Worm (Caenorhabditis elegans): ENCODE results near the gene sdc-3.

sdc-3 gene

DNA sequence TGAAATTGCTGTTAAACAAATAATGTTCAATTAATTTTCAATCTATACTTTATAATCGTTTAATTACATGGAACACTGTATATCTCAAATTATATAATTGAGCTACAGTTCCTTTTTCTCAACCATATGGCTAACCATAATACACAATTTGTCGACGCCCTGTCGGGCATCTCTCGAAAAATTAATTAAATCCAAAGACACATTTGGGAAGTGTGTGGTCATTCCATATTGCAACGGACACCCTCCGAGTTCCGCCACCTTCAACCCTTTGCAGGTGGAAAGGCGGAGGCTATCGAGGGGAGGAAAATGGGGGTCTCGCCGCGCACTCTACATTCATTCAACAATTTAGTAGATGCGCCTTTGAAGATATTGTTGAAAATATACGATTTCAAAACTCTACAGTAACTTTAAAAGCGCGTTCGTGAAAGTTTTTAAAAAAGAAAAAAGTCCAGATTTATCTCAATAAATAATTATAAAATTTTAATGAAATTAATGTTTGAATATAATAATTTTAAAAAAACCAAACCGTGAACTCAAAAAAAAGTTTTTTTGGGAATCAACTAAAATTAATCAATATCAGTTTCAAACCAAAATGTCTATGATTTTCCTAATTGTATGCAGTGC, 19.0 kb downstream of the sdc-3 start, which contains the start of gene F14H8.8:
Gene F14H8.8, plus strand, starts transcription at position 574 of the 624 bp plus-strand sequence.
- peak; percentile 14 for TF ChIP-seq B0261.1 (tag; optimal IDR thresholded peaks at IDR 0.05)
- TF ChIP-seq Y95B8A.8 (GFP tag; IDR thresholded peaks at IDR 0.05): no peak
- peak; percentile 47 for TF ChIP-seq lin-54 (GFP tag; optimal IDR thresholded peaks at IDR 0.05)
- peak; percentile 73 for TF ChIP-seq D2030.7 (GFP tag; IDR thresholded peaks at IDR 0.05)
- TF ChIP-seq F57A8.1 (GFP tag; optimal IDR thresholded peaks at IDR 0.05): no peak
- TF ChIP-seq ekl-4 (GFP tag; IDR thresholded peaks at IDR 0.05): peak; percentile 77; the same call in 1 of the 2 replicates
- peak; percentile 64 for TF ChIP-seq F49E8.2 (tag; optimal IDR thresholded peaks at IDR 0.05; ENCODE audit: insufficient read depth)
- TF ChIP-seq let-607 (tag; optimal IDR thresholded peaks at IDR 0.05): no peak
- peak; percentile 3 for TF ChIP-seq hrde-1 (tag; optimal IDR thresholded peaks at IDR 0.05; ENCODE audit: borderline replicate concordance)
- TF ChIP-seq attf-6 (GFP tag; IDR thresholded peaks at IDR 0.05): peak; percentile 72
- no peak for TF ChIP-seq rpc-1 (optimal IDR thresholded peaks at IDR 0.05)
- peak; percentile 13 for TF ChIP-seq rpc-1 (tag; optimal IDR thresholded peaks at IDR 0.05)
- TF ChIP-seq snpc-1.1 (tag; optimal IDR thresholded peaks at IDR 0.05; ENCODE audit: insufficient read depth): peak; percentile 97
- no peak for TF ChIP-seq lsy-27 (tag; optimal IDR thresholded peaks at IDR 0.05; ENCODE audit: borderline replicate concordance, insufficient read depth)
- TF ChIP-seq F23B12.7 (tag; optimal IDR thresholded peaks at IDR 0.05; ENCODE audit: insufficient read depth): peak; percentile 33
- TF ChIP-seq him-1 (tag; optimal IDR thresholded peaks at IDR 0.05): peak; percentile 93
- TF ChIP-seq pbrm-1 (GFP tag; IDR thresholded peaks at IDR 0.05): peak; percentile 86
- TF ChIP-seq attf-3 (GFP tag; conservative IDR thresholded peaks at IDR 0.05): no peak
- TF ChIP-seq tlf-1 (GFP tag; optimal IDR thresholded peaks at IDR 0.05): peak; percentile 30
- TF ChIP-seq ZK185.1 (tag; optimal IDR thresholded peaks at IDR 0.05; ENCODE audit: poor library complexity, severe bottlenecking): peak; percentile 2
- peak; percentile 80 for TF ChIP-seq lsl-1 (GFP tag; optimal IDR thresholded peaks at IDR 0.05)
- TF ChIP-seq madf-6 (GFP tag; IDR thresholded peaks at IDR 0.05): peak; percentile 88
- TF ChIP-seq ceh-100 (GFP tag; IDR thresholded peaks at IDR 0.05): peak; percentile 60
- no peak for TF ChIP-seq dpff-1 (tag; optimal IDR thresholded peaks at IDR 0.05)
- peak; percentile 46 for TF ChIP-seq xnd-1 (tag; optimal IDR thresholded peaks at IDR 0.05)
- TF ChIP-seq snpc-4 (GFP tag; optimal IDR thresholded peaks at IDR 0.05): peak; percentile 96
- TF ChIP-seq snpc-4 (tag; optimal IDR thresholded peaks at IDR 0.05): peak; percentile 87 to 98 (median 96)
- peak; percentile 65 for TF ChIP-seq F33H1.4 (GFP tag; IDR thresholded peaks at IDR 0.05)
- no peak for TF ChIP-seq chd-7 (tag; optimal IDR thresholded peaks at IDR 0.05)
- peak; percentile 29; the same call in 1 of the 2 replicates for TF ChIP-seq madf-8 (GFP tag; conservative IDR thresholded peaks at IDR 0.05)
- no peak for TF ChIP-seq dpl-1 (GFP tag; optimal IDR thresholded peaks at IDR 0.05)
- TF ChIP-seq egl-44 (GFP tag; IDR thresholded peaks at IDR 0.05): no peak
- TF ChIP-seq zim-3 (tag; optimal IDR thresholded peaks at IDR 0.05): no peak
- TF ChIP-seq hmg-1.2 (GFP tag; IDR thresholded peaks at IDR 0.05): peak; percentile 73
- peak; percentile 80 for TF ChIP-seq rcor-1 (GFP tag; IDR thresholded peaks at IDR 0.05)
- TF ChIP-seq mcd-1 (GFP tag; IDR thresholded peaks at IDR 0.05): peak; percentile 72
- TF ChIP-seq dox-1 (GFP tag; IDR thresholded peaks at IDR 0.05): peak; percentile 79
- peak; percentile 37; the same call in 1 of the 2 replicates for TF ChIP-seq ceh-91 (GFP tag; IDR thresholded peaks at IDR 0.05)
- peak; percentile 77 for TF ChIP-seq tbp1 (GFP tag; optimal IDR thresholded peaks at IDR 0.05)
- TF ChIP-seq bed-2 (GFP tag; IDR thresholded peaks at IDR 0.05): no peak
- peak; percentile 54 for TF ChIP-seq efl-1 (GFP tag; optimal IDR thresholded peaks at IDR 0.05)
- no peak for TF ChIP-seq Y79H2A.3 (GFP tag; conservative IDR thresholded peaks at IDR 0.05)
- no peak for TF ChIP-seq F57C9.4 (tag; optimal IDR thresholded peaks at IDR 0.05)
- TF ChIP-seq athp-1 (tag; optimal IDR thresholded peaks at IDR 0.05): peak; percentile 15
- TF ChIP-seq die-1 (tag; optimal IDR thresholded peaks at IDR 0.05): peak; percentile 4
- 0 out of 2 replicates have a peak, but pooled peaks have one; percentile 15 for TF ChIP-seq nfyb-1 (GFP tag; IDR thresholded peaks at IDR 0.05)
- peak; percentile 59; the same call in 1 of the 2 replicates for TF ChIP-seq Y53G8AR.9 (GFP tag; conservative IDR thresholded peaks at IDR 0.05)
